Worm (Caenorhabditis elegans) whole organism, L4/young adult: ENCODE data around the gene ZK1128.1.

ENCODE experiments used
- dao-5 ChIP-seq: sonication (generic microtip); optimal IDR thresholded peaks from 2 replicates; lab custom pipeline; 2016; ENCODE audit warnings: missing genotype, missing genetic modification characterization, moderate library complexity, missing compliant biosample characterization
- him-1 ChIP-seq: sonication (generic microtip); optimal IDR thresholded peaks from 2 replicates; lab custom pipeline; 2016; ENCODE audit warnings: missing genotype, missing genetic modification reagents, missing genetic modification characterization, missing compliant biosample characterization

- TF ChIP-seq him-1 (tag; lab: Kevin White, UChicago) (no peak), dao-5 (tag; lab: Kevin White, UChicago) (no peak)
Observed at ce11 chrIII:10064140-10064539, 50.4 kb downstream of the ZK1128.1 start, which contains the start of gene ekl-6.
